Fruit fly (Drosophila melanogaster) whole organism, embryonic: ENCODE measurements around the gene Prx5.

Experiments used
- CG10366 ChIP-seq: fragments of 200-800 bp; sonication (Bioruptor generic); IDR thresholded peaks from 2 replicates; pipeline ENCODE4 v1.3.6; 2022; ENCODE audit warnings: missing biosample characterization, missing genetic modification characterization
- CG11398 ChIP-seq: fragments of 200-800 bp; sonication (Bioruptor generic); optimal IDR thresholded peaks from 2 replicates; lab custom pipeline; 2016; ENCODE audit warnings: missing biosample characterization, missing genetic modification characterization
- CG11560 ChIP-seq: fragments of 200-800 bp; sonication (Bioruptor generic); IDR thresholded peaks from 3 replicates; pipeline ENCODE4 v1.3.6; 2022; ENCODE audit warnings: missing biosample characterization, missing genetic modification characterization
- CG13775 ChIP-seq: fragments of 200-800 bp; sonication (Bioruptor generic); optimal IDR thresholded peaks from 3 replicates; lab custom pipeline; 2017; ENCODE audit warnings: missing biosample characterization, mild to moderate bottlenecking, missing genetic modification characterization
- CG15269 ChIP-seq: fragments of 200-800 bp; sonication (Bioruptor generic); optimal IDR thresholded peaks from 2 replicates; lab custom pipeline; 2018; ENCODE audit warnings: missing biosample characterization, mild to moderate bottlenecking, missing genetic modification characterization, moderate library complexity
- CG15514 ChIP-seq: fragments of 200-800 bp; sonication (Bioruptor generic); optimal IDR thresholded peaks from 3 replicates; lab custom pipeline; 2017; ENCODE audit warnings: missing biosample characterization, missing genetic modification characterization, mild to moderate bottlenecking, moderate library complexity, missing genetic modification reagents
- CG16863 ChIP-seq: fragments of 200-800 bp; sonication (Bioruptor generic); optimal IDR thresholded peaks from 3 replicates; lab custom pipeline; 2016; ENCODE audit warnings: missing biosample characterization, missing genetic modification characterization
- CG17186 ChIP-seq: fragments of 200-800 bp; sonication (Bioruptor generic); optimal IDR thresholded peaks from 3 replicates; lab custom pipeline; 2017; ENCODE audit warnings: missing biosample characterization, missing genetic modification reagents, missing genetic modification characterization
- CG30020 ChIP-seq: fragments of 200-800 bp; optimal IDR thresholded peaks from 2 replicates; lab custom pipeline; 2019; ENCODE audit warnings: missing biosample characterization, mild to moderate bottlenecking, missing genetic modification characterization, moderate library complexity
- CG33213 ChIP-seq: fragments of 200-800 bp; sonication (Bioruptor generic); optimal IDR thresholded peaks from 3 replicates; lab custom pipeline; 2016; ENCODE audit warnings: missing biosample characterization, missing genetic modification characterization
- CG3838 ChIP-seq: fragments of 200-800 bp; sonication (Bioruptor generic); optimal IDR thresholded peaks from 3 replicates; lab custom pipeline; 2016; ENCODE audit warnings: missing biosample characterization, missing genetic modification characterization
- CG4328 ChIP-seq: fragments of 200-800 bp; sonication (Bioruptor generic); optimal IDR thresholded peaks from 3 replicates; lab custom pipeline; 2017; ENCODE audit warnings: missing biosample characterization, missing genetic modification reagents, missing genetic modification characterization
- CG43689 ChIP-seq: fragments of 200-800 bp; sonication (Bioruptor generic); IDR thresholded peaks from 2 replicates; pipeline ENCODE4 v1.3.6; 2022; ENCODE audit warnings: missing biosample characterization, missing genetic modification characterization
- CG4820 ChIP-seq: fragments of 200-800 bp; sonication (Bioruptor generic); optimal IDR thresholded peaks from 3 replicates; lab custom pipeline; 2016; ENCODE audit warnings: missing biosample characterization, missing genetic modification characterization
- CG7357 ChIP-seq: fragments of 200-800 bp; sonication (Bioruptor generic); IDR thresholded peaks from 3 replicates; pipeline ENCODE4 v1.3.6; 2022; ENCODE audit warnings: missing biosample characterization, missing genetic modification characterization
- CG8359 ChIP-seq: fragments of 200-800 bp; sonication (Bioruptor generic); optimal IDR thresholded peaks from 2 replicates; lab custom pipeline; 2017; ENCODE audit warnings: missing biosample characterization, mild to moderate bottlenecking, missing genetic modification characterization, borderline replicate concordance
- CG9609 ChIP-seq: fragments of 200-800 bp; sonication (Bioruptor generic); optimal IDR thresholded peaks from 3 replicates; lab custom pipeline; 2016; ENCODE audit warnings: missing biosample characterization, missing genetic modification characterization
- Dek ChIP-seq: fragments of 200-800 bp; sonication (Bioruptor generic); optimal IDR thresholded peaks from 3 replicates; lab custom pipeline; 2019; ENCODE audit warnings: missing biosample characterization, mild to moderate bottlenecking, missing genetic modification characterization, moderate library complexity
- Dp ChIP-seq: fragments of 200-800 bp; sonication (Bioruptor generic); optimal IDR thresholded peaks from 2 replicates; lab custom pipeline; 2018; ENCODE audit warnings: missing biosample characterization, mild to moderate bottlenecking, missing genetic modification characterization, moderate library complexity
- Hr39 ChIP-seq: fragments of >200 bp; optimal IDR thresholded peaks from 2 replicates; lab custom pipeline; 2017
- Kr ChIP-seq: fragments of 200-800 bp; sonication (Bioruptor generic); optimal IDR thresholded peaks from 2 replicates; lab custom pipeline; 2017; ENCODE audit warnings: missing biosample characterization, mild to moderate bottlenecking, missing genetic modification characterization
- MESR4 ChIP-seq: fragments of 200-800 bp; sonication (Bioruptor generic); optimal IDR thresholded peaks from 2 replicates; lab custom pipeline; 2018; ENCODE audit warnings: missing biosample characterization, mild to moderate bottlenecking, missing genetic modification characterization, moderate library complexity
- NFAT ChIP-seq: fragments of 200-800 bp; sonication (Bioruptor generic); IDR thresholded peaks from 2 replicates; pipeline ENCODE4 v1.3.6; 2022; ENCODE audit warnings: missing biosample characterization, missing genetic modification characterization
- Oaz ChIP-seq: fragments of 200-800 bp; sonication (Bioruptor generic); IDR thresholded peaks from 2 replicates; pipeline ENCODE4 v1.3.6; 2022; ENCODE audit warnings: missing biosample characterization, missing genetic modification characterization
- Optix ChIP-seq: fragments of 200-800 bp; sonication (Bioruptor generic); IDR thresholded peaks from 3 replicates; pipeline ENCODE4 v1.3.6; 2022; ENCODE audit warnings: missing biosample characterization, missing genetic modification characterization
- Rfx ChIP-seq: fragments of 200-800 bp; sonication (Bioruptor generic); IDR thresholded peaks from 2 replicates; pipeline ENCODE4 v1.3.6; 2022; ENCODE audit warnings: missing biosample characterization, missing genetic modification characterization
- az2 ChIP-seq: fragments of 200-800 bp; sonication (Bioruptor generic); optimal IDR thresholded peaks from 3 replicates; lab custom pipeline; 2016; ENCODE audit warnings: missing biosample characterization, missing genetic modification characterization
- cad ChIP-seq: fragments of >200 bp; optimal IDR thresholded peaks from 2 replicates; lab custom pipeline; 2017; ENCODE audit warnings: missing biosample characterization, missing genetic modification characterization
- chn ChIP-seq: fragments of 200-800 bp; sonication (Bioruptor generic); optimal IDR thresholded peaks from 2 replicates; lab custom pipeline; 2016; ENCODE audit warnings: missing biosample characterization, missing genetic modification characterization
- croc ChIP-seq: fragments of 200-800 bp; sonication (Bioruptor generic); conservative IDR thresholded peaks from 3 replicates; pipeline ENCODE4 v1.3.6; 2022; ENCODE audit warnings: missing biosample characterization, missing genetic modification characterization
- dmrt11E ChIP-seq: fragments of 200-800 bp; sonication (Bioruptor generic); optimal IDR thresholded peaks from 3 replicates; lab custom pipeline; 2018; ENCODE audit warnings: missing biosample characterization, mild to moderate bottlenecking, missing genetic modification characterization, moderate library complexity
- en ChIP-seq: fragments of 200-800 bp; sonication (Bioruptor generic); optimal IDR thresholded peaks from 2 replicates; lab custom pipeline; 2016; ENCODE audit warnings: missing biosample characterization, missing genetic modification characterization
- fd102C ChIP-seq: fragments of 200-800 bp; sonication (Bioruptor generic); optimal IDR thresholded peaks from 2 replicates; lab custom pipeline; 2018; ENCODE audit warnings: missing biosample characterization, mild to moderate bottlenecking, missing genetic modification characterization, moderate library complexity
- gfzf ChIP-seq: fragments of 200-800 bp; sonication (Bioruptor generic); optimal IDR thresholded peaks from 2 replicates; lab custom pipeline; 2016; ENCODE audit warnings: missing biosample characterization, mild to moderate bottlenecking, missing genetic modification characterization, moderate library complexity
- grau ChIP-seq: fragments of 200-800 bp; optimal IDR thresholded peaks from 3 replicates; lab custom pipeline; 2019; ENCODE audit warnings: missing biosample characterization, mild to moderate bottlenecking, missing genetic modification characterization, moderate library complexity
- gro ChIP-seq: fragments of 200-800 bp; sonication (Bioruptor generic); optimal IDR thresholded peaks from 2 replicates; lab custom pipeline; 2016; ENCODE audit warnings: missing biosample characterization, missing genetic modification characterization
- ham ChIP-seq: fragments of 200-800 bp; sonication (Bioruptor generic); IDR thresholded peaks from 2 replicates; pipeline ENCODE4 v1.3.6; 2022; ENCODE audit warnings: missing biosample characterization, missing genetic modification characterization
- klu ChIP-seq: fragments of 200-800 bp; sonication (Bioruptor generic); IDR thresholded peaks from 2 replicates; pipeline ENCODE4 v1.3.6; 2022; ENCODE audit warnings: missing biosample characterization, missing genetic modification characterization
- kni ChIP-seq: fragments of 200-800 bp; sonication (Bioruptor generic); optimal IDR thresholded peaks from 3 replicates; lab custom pipeline; 2017; ENCODE audit warnings: mild to moderate bottlenecking, missing biosample characterization, missing genetic modification reagents, missing genetic modification characterization
- luna ChIP-seq: fragments of 200-800 bp; sonication (Bioruptor generic); optimal IDR thresholded peaks from 2 replicates; lab custom pipeline; 2016; ENCODE audit warnings: missing biosample characterization, missing genetic modification characterization
- nerfin-2 ChIP-seq: fragments of 200-800 bp; sonication (Bioruptor generic); IDR thresholded peaks from 2 replicates; pipeline ENCODE4 v1.3.6; 2022; ENCODE audit warnings: missing biosample characterization, missing genetic modification characterization; ENCODE audit not compliant: partially characterized antibody
- odd ChIP-seq: fragments of 200-800 bp; sonication (Bioruptor generic); optimal IDR thresholded peaks from 2 replicates; lab custom pipeline; 2017; ENCODE audit warnings: missing biosample characterization, mild to moderate bottlenecking, missing genetic modification characterization
- pan ChIP-seq, 4 experiments: fragments of >200 bp in 3 of 4; fragments of 200-800 bp in 1 of 4; sonication (Bioruptor generic) in 1 of 4; optimal IDR thresholded peaks in 3 of 4; IDR thresholded peaks in 1 of 4; 2 replicates each; pipeline versions ENCODE4 v1.3.6 to Lab custom; 2017 to 2022; ENCODE audit warnings: missing biosample characterization in 2 of 4, missing genetic modification characterization in 2 of 4, mixed read lengths in 1 of 4
- pho ChIP-seq: fragments of 200-800 bp; sonication (Bioruptor generic); optimal IDR thresholded peaks from 2 replicates; lab custom pipeline; 2016; ENCODE audit warnings: missing biosample characterization, missing genetic modification characterization
- repo ChIP-seq: fragments of 200-800 bp; sonication (Bioruptor generic); optimal IDR thresholded peaks from 2 replicates; lab custom pipeline; 2016; ENCODE audit warnings: missing biosample characterization, missing genetic modification characterization
- schlank ChIP-seq: fragments of 200-800 bp; sonication (Bioruptor generic); optimal IDR thresholded peaks from 2 replicates; lab custom pipeline; 2018; ENCODE audit warnings: missing biosample characterization, mild to moderate bottlenecking, missing genetic modification characterization
- shn ChIP-seq: fragments of 200-800 bp; sonication (Bioruptor generic); optimal IDR thresholded peaks from 3 replicates; lab custom pipeline; 2016; ENCODE audit warnings: missing biosample characterization, missing genetic modification characterization
- sima ChIP-seq: fragments of 200-800 bp; sonication (Bioruptor generic); optimal IDR thresholded peaks from 2 replicates; lab custom pipeline; 2016; ENCODE audit warnings: missing biosample characterization, missing genetic modification characterization
- toy ChIP-seq: fragments of 200-800 bp; sonication (Bioruptor generic); IDR thresholded peaks from 2 replicates; pipeline ENCODE4 v1.3.6; 2022; ENCODE audit warnings: missing biosample characterization, missing genetic modification characterization
- vnd ChIP-seq: fragments of 200-800 bp; sonication (Bioruptor generic); IDR thresholded peaks from 3 replicates; pipeline ENCODE4 v1.3.6; 2022; ENCODE audit warnings: missing biosample characterization, missing genetic modification characterization; ENCODE audit not compliant: partially characterized antibody

The Prx5 gene

dm6 chr3R:18164052-18164722 is 2.9 kb downstream of the Prx5 start, which contains the start of the genes CG7218 and Cbp20 (continued):
- TF ChIP-seq ham (GFP tag; lab: Robert Waterston, UW) (no peak), Oaz (GFP tag; lab: Robert Waterston, UW) (no peak), CG4328 (GFP tag; lab: Kevin White, UChicago) (peak; percentile 47), chn (GFP tag; lab: Kevin White, UChicago) (peak; percentile 62), CG7357 (GFP tag; lab: Robert Waterston, UW) (0 out of 3 replicates have a peak, but pooled peaks have one; percentile 28), vnd (GFP tag; lab: Robert Waterston, UW) (peak; percentile 80), repo (no peak), CG3838 (peak; percentile 11), toy (no peak), MESR4 (GFP tag; lab: Kevin White, UChicago) (peak; percentile 67), sima (GFP tag; lab: Kevin White, UChicago) (no peak), grau (peak; percentile 71), fd102C (GFP tag; lab: Kevin White, UChicago) (no peak), Dp (GFP tag; lab: Kevin White, UChicago) (peak; percentile 24), gro (peak; percentile 10), Dek (tag; lab: Kevin White, UChicago) (peak; percentile 62), Kr (no peak), CG15514 (GFP tag; lab: Kevin White, UChicago) (peak; percentile 81), CG43689 (no peak), schlank (tag; lab: Kevin White, UChicago) (no peak), luna (GFP tag; lab: Kevin White, UChicago) (peak; percentile 14), CG15269 (tag; lab: Kevin White, UChicago) (peak; percentile 71), CG10366 (GFP tag; lab: Robert Waterston, UW) (peak; percentile 52; the same call in 1 of the 2 replicates), odd (no peak), klu (0 out of 2 replicates have a peak, but pooled peaks have one; percentile 25), CG16863 (GFP tag; lab: Kevin White, UChicago) (peak; percentile 47), CG4820 (GFP tag; lab: Kevin White, UChicago) (peak; percentile 57), pan (optimal IDR thresholded peaks at IDR 0.05; lab: Kevin White, UChicago) (no peak), pan (GFP tag; optimal IDR thresholded peaks at IDR 0.05 in 1 of 2, IDR thresholded peaks at IDR 0.05 in 1 of 2) (peak in 1 of 2 experiments; percentile 82), gfzf (peak; percentile 73), CG17186 (peak; percentile 22), cad (GFP tag; lab: Kevin White, UChicago) (no peak), CG11398 (GFP tag; lab: Kevin White, UChicago) (no peak), az2 (GFP tag; lab: Kevin White, UChicago) (peak; percentile 83), CG13775 (GFP tag; lab: Kevin White, UChicago) (peak; percentile 73), nerfin-2 (GFP tag; lab: Robert Waterston, UW) (peak; percentile 55), CG30020 (peak; percentile 67), dmrt11E (tag; lab: Kevin White, UChicago) (peak; percentile 36), CG33213 (GFP tag; lab: Kevin White, UChicago) (no peak), NFAT (peak; percentile 95), CG8359 (GFP tag; lab: Kevin White, UChicago) (no peak), kni (GFP tag; lab: Kevin White, UChicago) (peak; percentile 19), CG9609 (GFP tag; lab: Kevin White, UChicago) (peak; percentile 50), Rfx (GFP tag; lab: Robert Waterston, UW) (peak; percentile 93), shn (GFP tag; lab: Kevin White, UChicago) (peak; percentile 53), croc (peak; percentile 23; the same call in 1 of the 3 replicates), Hr39 (lab: Kevin White, UChicago) (no peak), Optix (no peak), pho (GFP tag; lab: Kevin White, UChicago) (peak; percentile 64), CG11560 (tag; lab: Robert Waterston, UW) (peak; percentile 93), en (GFP tag; lab: Kevin White, UChicago) (no peak)
